Fruit fly (Drosophila melanogaster): ENCODE data around the gene CG13698.
A peak's percentile ranks its signal among the peaks of the same experiment; 100 is the strongest.

The CG13698 gene

dm6 chr3L:18112669-18113068, 6.7 kb upstream of the CG13698 start, which contains the start of the genes CG32195 and CG7341 (continued):
- TF ChIP-seq CG10274 (GFP tag; optimal IDR thresholded peaks at IDR 0.05) (no peak), CG6272 (GFP tag; IDR thresholded peaks at IDR 0.05) (no peak), Nf-YC (tag; optimal IDR thresholded peaks at IDR 0.05) (no peak), CG4424 (GFP tag; optimal IDR thresholded peaks at IDR 0.05) (no peak), CG2116 (GFP tag; optimal IDR thresholded peaks at IDR 0.05) (peak; percentile 76), Lpt (GFP tag; optimal IDR thresholded peaks at IDR 0.05) (no peak), Oaz (GFP tag; IDR thresholded peaks at IDR 0.05) (no peak), CG33213 (GFP tag; optimal IDR thresholded peaks at IDR 0.05) (no peak), nerfin-1 (tag; optimal IDR thresholded peaks at IDR 0.05) (no peak), CG6813 (GFP tag; optimal IDR thresholded peaks at IDR 0.05) (no peak), lbe (GFP tag; optimal IDR thresholded peaks at IDR 0.05) (peak; percentile 31), MBD-R2 (GFP tag; IDR thresholded peaks at IDR 0.05) (no peak; the same call in 1 of the 2 replicates), cad (GFP tag; optimal IDR thresholded peaks at IDR 0.05) (no peak), CG10267 (tag; optimal IDR thresholded peaks at IDR 0.05) (peak; percentile 49), CG14710 (tag; optimal IDR thresholded peaks at IDR 0.05) (peak; percentile 21), CG15601 (tag; optimal IDR thresholded peaks at IDR 0.05) (peak; percentile 21), zfh1 (GFP tag; IDR thresholded peaks at IDR 0.05) (no peak), btn (GFP tag; optimal IDR thresholded peaks at IDR 0.05) (no peak), chinmo (GFP tag; IDR thresholded peaks at IDR 0.05; ENCODE audit: partially characterized antibody) (peak; percentile 71; the same call in 2 of the 4 replicates), H2.0 (GFP tag; IDR thresholded peaks at IDR 0.05) (no peak), gro (GFP tag; optimal IDR thresholded peaks at IDR 0.05) (no peak), danr (GFP tag; IDR thresholded peaks at IDR 0.05) (no peak), CG12299 (tag; optimal IDR thresholded peaks at IDR 0.05) (no peak), CG17829 (tag; optimal IDR thresholded peaks at IDR 0.05) (peak; percentile 24), CG17802 (tag; optimal IDR thresholded peaks at IDR 0.05) (no peak), ara (GFP tag; IDR thresholded peaks at IDR 0.05) (no peak), CG9797 (GFP tag; optimal IDR thresholded peaks at IDR 0.05) (no peak), dati (GFP tag; IDR thresholded peaks at IDR 0.05) (no peak), CG12659 (GFP tag; optimal IDR thresholded peaks at IDR 0.05) (peak; percentile 15), sens (GFP tag) (no peak), sna (GFP tag; IDR thresholded peaks at IDR 0.05; ENCODE audit: partially characterized antibody) (peak; percentile 83), ind (GFP tag; optimal IDR thresholded peaks at IDR 0.05) (no peak), Ravus (GFP tag; IDR thresholded peaks at IDR 0.05) (no peak), Vsx1 (GFP tag; optimal IDR thresholded peaks at IDR 0.05) (no peak), CG10654 (GFP tag; optimal IDR thresholded peaks at IDR 0.05) (no peak), HmgD (GFP tag; optimal IDR thresholded peaks at IDR 0.05) (no peak), da (GFP tag; optimal IDR thresholded peaks at IDR 0.05) (no peak), cas (GFP tag; IDR thresholded peaks at IDR 0.05) (no peak), Dek (tag; optimal IDR thresholded peaks at IDR 0.05) (no peak), hbn (GFP tag; IDR thresholded peaks at IDR 0.05; ENCODE audit: partially characterized antibody) (peak; percentile 72), CG8089 (GFP tag; optimal IDR thresholded peaks at IDR 0.05) (no peak), lov (optimal IDR thresholded peaks at IDR 0.05) (no peak), lov (GFP tag; IDR thresholded peaks at IDR 0.05) (no peak), ewg (GFP tag; optimal IDR thresholded peaks at IDR 0.05) (no peak), CG7928 (GFP tag; optimal IDR thresholded peaks at IDR 0.05) (no peak), Ada2b (GFP tag; IDR thresholded peaks at IDR 0.05) (no peak), CG18011 (GFP tag; optimal IDR thresholded peaks at IDR 0.05) (no peak), Dip3 (GFP tag; optimal IDR thresholded peaks at IDR 0.05) (no peak), chif (GFP tag; optimal IDR thresholded peaks at IDR 0.05) (no peak), mld (GFP tag; IDR thresholded peaks at IDR 0.05; ENCODE audit: partially characterized antibody) (no peak), Optix (GFP tag; IDR thresholded peaks at IDR 0.05) (no peak), trem (tag; optimal IDR thresholded peaks at IDR 0.05) (peak; percentile 25)
